Worm (Caenorhabditis elegans) whole organism, L2 larva: ENCODE results near the gene T28C6.11.

ENCODE experiments used
- aly-2 ChIP-seq: fragments of 150-350 bp; optimal IDR thresholded peaks from 2 replicates; lab custom pipeline; 2014; ENCODE audit warnings: missing biosample characterization, missing genetic modification characterization
- egl-27 ChIP-seq: sonication (generic microtip); optimal IDR thresholded peaks from 3 replicates; lab custom pipeline; 2017; ENCODE audit warnings: missing biosample characterization, missing genetic modification reagents, missing genetic modification characterization
- elt-1 ChIP-seq: fragments of 150-350 bp; optimal IDR thresholded peaks from 2 replicates; lab custom pipeline; 2014; ENCODE audit warnings: missing biosample characterization, missing genetic modification characterization
- gmeb-1 ChIP-seq: fragments of 150-350 bp; optimal IDR thresholded peaks from 2 replicates; lab custom pipeline; 2014; ENCODE audit warnings: missing biosample characterization, missing genetic modification characterization
- lsy-2 ChIP-seq, 2 experiments: fragments of 150-350 bp in 1 of 2; sonication (generic microtip) in 1 of 2; optimal IDR thresholded peaks; 2 replicates each; lab custom pipeline; 2014 to 2017; ENCODE audit warnings: missing biosample characterization in 2 of 2, missing genetic modification characterization in 2 of 2
- nhr-10 ChIP-seq: sonication (generic microtip); optimal IDR thresholded peaks from 2 replicates; lab custom pipeline; 2017; ENCODE audit warnings: missing biosample characterization, missing genetic modification characterization
- nhr-237 ChIP-seq: fragments of 150-350 bp; optimal IDR thresholded peaks from 2 replicates; lab custom pipeline; 2014; ENCODE audit warnings: missing biosample characterization, missing genetic modification characterization
- nhr-77 ChIP-seq: fragments of 150-350 bp; optimal IDR thresholded peaks from 2 replicates; lab custom pipeline; 2014; ENCODE audit warnings: missing biosample characterization, missing genetic modification characterization
- unc-39 ChIP-seq: fragments of 150-350 bp; optimal IDR thresholded peaks from 2 replicates; lab custom pipeline; 2014; ENCODE audit warnings: missing biosample characterization, missing genetic modification characterization
- zag-1 ChIP-seq: fragments of 150-350 bp; optimal IDR thresholded peaks from 2 replicates; lab custom pipeline; 2014; ENCODE audit warnings: missing biosample characterization, missing genetic modification characterization
- ztf-1 ChIP-seq: fragments of 200-800 bp; sonication (Bioruptor generic); conservative IDR thresholded peaks from 2 replicates; pipeline ENCODE4 v1.3.6; 2022; ENCODE audit warnings: missing genetic modification characterization, missing compliant biosample characterization
- ztf-11 ChIP-seq: sonication (generic microtip); optimal IDR thresholded peaks from 2 replicates; lab custom pipeline; 2017; ENCODE audit warnings: missing biosample characterization, missing genetic modification characterization

DNA sequence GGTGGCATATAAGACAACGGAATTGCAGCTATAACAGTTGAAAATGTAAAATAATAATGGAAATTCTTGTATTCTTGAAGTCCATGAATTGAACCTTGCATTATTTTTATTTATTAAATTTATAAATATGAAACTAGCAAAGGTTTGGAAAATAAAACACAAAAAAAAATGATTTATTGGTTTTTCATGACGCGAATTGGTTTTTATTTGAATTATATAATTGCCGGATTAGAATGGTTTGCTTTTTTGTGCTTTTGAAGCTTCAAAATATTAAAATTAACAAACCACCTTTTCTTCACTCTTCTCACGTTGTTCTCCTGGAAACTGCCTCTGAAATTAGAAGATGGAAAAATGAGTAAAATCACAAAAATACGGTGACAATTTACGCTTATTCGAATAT, 49.9 kb downstream of the T28C6.11 start, which contains the start of gene sru-35:
- TF ChIP-seq gmeb-1 (tag; lab: Kevin White, UChicago) (no peak), unc-39 (tag; lab: Kevin White, UChicago) (no peak), zag-1 (tag; lab: Kevin White, UChicago) (no peak), nhr-10 (tag; lab: Kevin White, UChicago) (no peak), nhr-237 (tag; lab: Kevin White, UChicago) (no peak), aly-2 (tag; lab: Kevin White, UChicago) (no peak), ztf-1 (no peak), egl-27 (tag; lab: Kevin White, UChicago) (no peak), elt-1 (tag; lab: Kevin White, UChicago) (no peak), nhr-77 (no peak), lsy-2 (tag; optimal IDR thresholded peaks at IDR 0.05; lab: Kevin White, UChicago) (no peak), ztf-11 (tag; lab: Kevin White, UChicago) (no peak)
